Worm (Caenorhabditis elegans): ENCODE data around the gene C47A4.3.

ce11 chrIV:13742244-13742643 is at the start of gene C47A4.3:
- no peak for TF ChIP-seq nhr-76 (tag; optimal IDR thresholded peaks at IDR 0.05)
- no peak for TF ChIP-seq egl-27 (tag; optimal IDR thresholded peaks at IDR 0.05)
- no peak for TF ChIP-seq ama-1 (optimal IDR thresholded peaks at IDR 0.05)
- TF ChIP-seq sptf-1 (tag; optimal IDR thresholded peaks at IDR 0.05), result no peak
- TF ChIP-seq sup-37 (GFP tag; optimal IDR thresholded peaks at IDR 0.05), result no peak
- TF ChIP-seq vab-15 (tag; optimal IDR thresholded peaks at IDR 0.05), result no peak

Measured in whole organism, L1 larva.